Worm (Caenorhabditis elegans) whole organism, young adult: ENCODE data around the gene idpp-15.

ENCODE experiments used
- ama-1 ChIP-seq, 3 experiments: fragments of 150-350 bp in 1 of 3; sonication (generic microtip) in 2 of 3; optimal IDR thresholded peaks; 2 replicates each; lab custom pipeline; 2014 to 2018; ENCODE audit warnings: missing biosample characterization in 2 of 3, missing genetic modification characterization in 2 of 3, missing genetic modification reagents in 2 of 3
- lin-54 ChIP-seq: fragments of 200-800 bp; sonication (Bioruptor generic); optimal IDR thresholded peaks from 2 replicates; lab custom pipeline; 2018; ENCODE audit warnings: mild to moderate bottlenecking, missing genetic modification characterization, missing compliant biosample characterization
- pha-4 ChIP-seq: fragments of 150-350 bp; sonication (generic microtip); optimal IDR thresholded peaks from 2 replicates; lab custom pipeline; 2014; ENCODE audit warnings: missing biosample characterization, missing genetic modification reagents, missing genetic modification characterization
- sdz-38 ChIP-seq: sonication (generic microtip); optimal IDR thresholded peaks from 2 replicates; lab custom pipeline; 2016; ENCODE audit warnings: missing genotype, missing genetic modification characterization, missing compliant biosample characterization
- unc-62 ChIP-seq: fragments of 150-350 bp; optimal IDR thresholded peaks from 2 replicates; lab custom pipeline; 2014; ENCODE audit warnings: missing biosample characterization, missing genetic modification reagents, missing genetic modification characterization

DNA sequence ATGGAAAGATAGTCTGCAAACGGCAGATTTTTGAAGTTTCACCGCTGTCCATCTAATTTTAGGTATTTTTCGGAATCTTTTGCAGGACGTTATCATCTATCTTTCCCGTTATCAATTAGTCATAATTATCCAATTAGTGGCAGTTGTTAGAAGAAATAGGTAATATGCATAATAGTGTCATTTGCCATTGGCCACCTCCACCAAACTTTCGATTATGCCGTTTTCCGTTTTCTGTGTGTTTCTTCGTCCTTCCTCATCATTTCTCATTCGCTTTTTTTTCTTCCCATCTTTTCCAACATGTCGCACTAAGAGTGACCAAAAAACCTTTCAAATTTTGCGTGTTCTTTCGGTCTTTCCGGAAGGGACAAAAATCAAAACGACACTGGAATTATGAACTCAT is 39.5 kb downstream of the idpp-15 start:
- no peak for TF ChIP-seq ama-1 (optimal IDR thresholded peaks at IDR 0.05; lab: Kevin White, UChicago)
- TF ChIP-seq ama-1 (GFP tag; optimal IDR thresholded peaks at IDR 0.05; lab: Kevin White, UChicago), result no peak
- TF ChIP-seq pha-4 (tag; lab: Kevin White, UChicago), result no peak
- no peak for TF ChIP-seq unc-62 (GFP tag; lab: Kevin White, UChicago)
- TF ChIP-seq sdz-38, result no peak
- TF ChIP-seq lin-54, result no peak
